Worm (Caenorhabditis elegans): ENCODE measurements around the gene T28C6.3.

T28C6.3 gene

DNA sequence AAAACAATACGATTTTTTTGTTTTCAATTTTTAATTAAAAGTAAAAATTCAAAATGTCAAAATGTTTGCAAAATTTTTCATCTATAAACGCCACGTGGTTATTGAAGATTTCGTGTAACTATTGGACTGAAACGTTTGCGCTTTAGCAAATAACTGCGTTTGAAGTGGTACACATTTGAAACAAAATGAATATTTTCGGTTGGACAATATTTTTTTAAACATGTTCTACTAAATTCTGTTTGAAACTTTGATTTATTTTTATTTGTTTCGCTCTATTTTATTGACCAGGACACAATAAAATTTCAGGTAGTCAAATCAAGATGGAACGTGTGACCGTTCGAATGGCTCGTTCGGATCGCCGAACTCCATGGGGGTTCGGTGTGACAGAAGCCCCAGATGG lies 32.1 kb downstream of the T28C6.3 start, which contains the start of gene alp-1:
Gene alp-1 (plus strand): TSS at position 301 of the 400 bp plus-strand sequence.
- TF ChIP-seq lin-32 (GFP tag; optimal IDR thresholded peaks at IDR 0.05) (no peak), ham-2 (GFP tag; optimal IDR thresholded peaks at IDR 0.05) (no peak), blmp-1 (tag; optimal IDR thresholded peaks at IDR 0.05) (no peak)

DNA sequence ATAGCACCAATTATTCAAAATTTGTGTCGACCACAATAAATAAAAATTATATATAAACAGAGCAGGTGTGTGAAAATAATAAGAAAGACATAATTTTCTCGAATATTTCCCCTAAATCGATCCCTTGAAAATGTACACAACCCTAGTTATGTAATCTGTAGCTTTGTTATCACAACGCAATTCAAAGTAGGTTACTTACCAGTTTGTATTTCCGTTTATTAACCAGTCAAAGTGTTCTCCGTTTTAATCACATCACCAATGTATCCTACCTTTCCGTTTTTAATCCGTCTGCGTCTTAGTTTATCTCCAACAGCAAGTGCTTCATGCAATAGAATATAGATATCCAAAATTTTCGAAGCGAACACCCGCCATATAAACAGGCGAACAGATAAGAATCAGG lies 33.2 kb downstream of the T28C6.3 start:
- TF ChIP-seq ham-2 (GFP tag; optimal IDR thresholded peaks at IDR 0.05) (peak; percentile 66), ceh-43 (GFP tag; optimal IDR thresholded peaks at IDR 0.05) (no peak)

DNA sequence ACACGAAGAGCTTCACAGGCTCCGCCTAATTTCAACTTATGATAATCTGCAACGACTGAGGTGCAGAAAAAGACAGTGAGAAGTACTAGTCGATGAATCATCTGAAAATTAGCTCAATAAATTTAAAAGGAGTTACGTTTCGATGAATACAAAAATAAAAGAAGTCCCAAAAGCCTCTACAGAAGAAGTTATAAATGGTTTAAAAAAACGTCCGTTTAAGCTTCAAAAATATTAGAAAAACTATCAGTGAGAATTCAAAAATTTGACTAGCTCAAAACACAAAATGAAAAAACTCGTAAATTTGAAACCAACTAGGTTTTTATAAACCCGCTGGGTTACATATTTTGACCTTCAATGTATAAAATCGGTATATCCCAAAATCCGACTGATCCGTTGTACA lies 35.8 kb downstream of the T28C6.3 start, which contains the start of gene T11B7.5:
Gene T11B7.5 (minus strand): TSS at position 101 of the 400 bp plus-strand sequence.
- TF ChIP-seq nhr-237 (tag; optimal IDR thresholded peaks at IDR 0.05) (no peak), unc-39 (tag; optimal IDR thresholded peaks at IDR 0.05) (no peak), lin-32 (GFP tag; optimal IDR thresholded peaks at IDR 0.05) (no peak), hlh-1 (tag; optimal IDR thresholded peaks at IDR 0.05) (no peak), blmp-1 (tag; optimal IDR thresholded peaks at IDR 0.05) (no peak), tbx-8 (GFP tag; optimal IDR thresholded peaks at IDR 0.05) (no peak), ceh-39 (tag; optimal IDR thresholded peaks at IDR 0.05) (no peak), elt-3 (tag; optimal IDR thresholded peaks at IDR 0.05) (no peak), ces-1 (GFP tag; optimal IDR thresholded peaks at IDR 0.05) (no peak), mab-5 (tag; optimal IDR thresholded peaks at IDR 0.05) (no peak), elt-1 (tag; optimal IDR thresholded peaks at IDR 0.05; ENCODE audit: borderline replicate concordance, insufficient read depth) (no peak), lsy-2 (tag; optimal IDR thresholded peaks at IDR 0.05) (no peak), cnd-1 (tag; optimal IDR thresholded peaks at IDR 0.05) (no peak)

DNA sequence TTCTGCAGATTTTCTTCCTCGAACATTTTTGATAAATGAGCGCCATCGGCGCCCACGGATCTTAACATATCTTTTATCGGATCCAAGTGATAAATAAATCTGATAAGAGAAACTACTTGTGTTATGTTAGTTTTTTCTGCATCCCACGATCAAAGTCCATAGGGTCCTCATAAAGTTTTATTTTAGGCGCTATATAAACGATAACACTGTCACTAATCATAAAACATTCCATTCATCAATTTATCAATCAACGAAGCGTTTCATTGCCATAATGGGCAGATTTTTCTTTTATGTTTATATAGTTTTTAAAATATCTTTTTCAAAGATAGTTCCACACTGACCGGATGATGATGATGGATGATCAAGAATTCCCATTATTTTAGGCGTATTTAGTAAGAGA lies 44.5 kb downstream of the T28C6.3 start:
- no peak for TF ChIP-seq lsy-2 (tag; optimal IDR thresholded peaks at IDR 0.05)

DNA sequence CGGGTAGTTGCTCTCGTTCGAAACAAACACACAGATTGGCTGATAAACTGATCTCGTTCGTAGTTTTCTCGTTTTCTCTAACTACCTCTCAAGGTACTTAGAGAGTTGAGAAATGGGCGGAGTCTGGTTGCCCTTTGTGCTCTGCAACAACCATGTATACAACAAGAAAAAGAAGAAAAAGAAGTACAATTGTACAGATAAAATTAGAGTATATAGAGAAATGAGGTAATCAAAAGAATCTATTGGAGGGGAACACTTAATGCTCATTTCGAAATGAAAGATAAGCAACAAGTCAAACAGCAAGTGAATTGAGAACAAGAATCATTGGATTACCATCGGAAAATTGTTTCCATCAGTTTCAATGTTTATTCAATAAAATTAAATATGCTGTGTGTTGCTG lies 45.2 kb downstream of the T28C6.3 start, which contains the start of gene C09G9.1:
Gene C09G9.1 (minus strand): TSS at position 143 of the 400 bp plus-strand sequence.
- no peak for TF ChIP-seq hlh-1 (tag; optimal IDR thresholded peaks at IDR 0.05)
- no peak for TF ChIP-seq lsy-2 (tag; optimal IDR thresholded peaks at IDR 0.05)
- no peak for TF ChIP-seq M03D4.4 (tag; optimal IDR thresholded peaks at IDR 0.05)
- TF ChIP-seq ceh-43 (GFP tag; optimal IDR thresholded peaks at IDR 0.05) = no peak
- no peak for TF ChIP-seq snpc-4 (tag; optimal IDR thresholded peaks at IDR 0.05)
- no peak for TF ChIP-seq nhr-28 (tag; optimal IDR thresholded peaks at IDR 0.05)
- TF ChIP-seq tbx-8 (GFP tag; optimal IDR thresholded peaks at IDR 0.05) = no peak
- TF ChIP-seq unc-39 (tag; optimal IDR thresholded peaks at IDR 0.05) = no peak
- no peak for TF ChIP-seq drap-1 (GFP tag; optimal IDR thresholded peaks at IDR 0.05)
- TF ChIP-seq sptf-1 (tag; optimal IDR thresholded peaks at IDR 0.05) = no peak
- TF ChIP-seq sem-2 (GFP tag; optimal IDR thresholded peaks at IDR 0.05) = no peak
- TF ChIP-seq ztf-11 (tag; optimal IDR thresholded peaks at IDR 0.05) = no peak
- no peak for TF ChIP-seq lin-13 (tag; optimal IDR thresholded peaks at IDR 0.05)
- TF ChIP-seq unc-62 (GFP tag; optimal IDR thresholded peaks at IDR 0.05) = no peak
- TF ChIP-seq unc-120 (tag; optimal IDR thresholded peaks at IDR 0.05; ENCODE audit: poor library complexity, severe bottlenecking) = no peak
- TF ChIP-seq cnd-1 (tag; optimal IDR thresholded peaks at IDR 0.05) = no peak
- TF ChIP-seq ceh-39 (tag; optimal IDR thresholded peaks at IDR 0.05) = no peak
- no peak for TF ChIP-seq mls-2 (tag; optimal IDR thresholded peaks at IDR 0.05)
- TF ChIP-seq bed-3 (GFP tag; optimal IDR thresholded peaks at IDR 0.05) = no peak
- no peak for TF ChIP-seq mep-1 (tag; optimal IDR thresholded peaks at IDR 0.05)

DNA sequence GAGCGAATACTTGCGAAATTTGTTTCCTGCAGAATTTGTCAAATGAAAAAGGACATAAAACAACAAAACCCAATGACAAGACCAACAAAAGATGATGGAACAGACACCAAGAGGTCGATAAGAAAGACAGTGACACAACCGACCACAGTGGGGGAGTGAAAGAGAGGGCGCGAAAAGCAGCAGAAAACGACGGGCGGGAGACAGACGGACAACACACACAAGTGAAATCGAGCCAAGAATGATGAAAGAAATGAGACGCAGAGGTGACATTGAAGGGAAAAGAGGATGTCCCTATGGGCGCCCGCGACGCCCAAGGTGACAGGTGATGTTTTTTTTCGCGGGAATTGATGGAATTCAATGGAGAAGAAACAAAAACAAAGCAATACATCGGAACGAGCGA lies 46.0 kb downstream of the T28C6.3 start:
- TF ChIP-seq mep-1 (tag; optimal IDR thresholded peaks at IDR 0.05) = no peak
- no peak for TF ChIP-seq drap-1 (GFP tag; optimal IDR thresholded peaks at IDR 0.05)
- TF ChIP-seq nhr-28 (tag; optimal IDR thresholded peaks at IDR 0.05) = no peak
- peak; percentile 81 for TF ChIP-seq unc-120 (tag; optimal IDR thresholded peaks at IDR 0.05; ENCODE audit: poor library complexity, severe bottlenecking)
- TF ChIP-seq unc-62 (GFP tag; optimal IDR thresholded peaks at IDR 0.05) = peak; percentile 69
- no peak for TF ChIP-seq lsy-2 (tag; optimal IDR thresholded peaks at IDR 0.05)

DNA sequence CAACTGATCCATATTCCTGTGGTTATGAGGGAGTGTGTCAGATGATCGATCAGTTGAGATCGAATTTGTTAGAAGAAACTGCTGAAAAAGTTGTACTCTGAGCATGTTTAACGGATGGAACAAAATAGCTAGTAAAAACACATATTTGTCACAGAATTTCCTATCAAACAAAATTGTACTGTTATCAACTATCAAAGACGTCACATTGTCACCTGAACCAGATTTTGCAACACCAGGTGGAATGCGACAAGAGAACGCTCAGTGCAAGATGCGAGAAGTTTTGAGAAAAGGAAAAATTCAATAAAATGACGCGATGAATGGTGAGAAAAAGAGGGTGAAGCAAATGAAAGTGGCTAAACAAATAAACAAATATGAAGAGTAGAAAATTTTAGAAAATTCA lies 47.4 kb downstream of the T28C6.3 start:
- no peak for TF ChIP-seq ceh-39 (tag; optimal IDR thresholded peaks at IDR 0.05)
- no peak for TF ChIP-seq mls-2 (tag; optimal IDR thresholded peaks at IDR 0.05)
- TF ChIP-seq unc-39 (tag; optimal IDR thresholded peaks at IDR 0.05) = no peak
- TF ChIP-seq ceh-43 (GFP tag; optimal IDR thresholded peaks at IDR 0.05) = no peak
- no peak for TF ChIP-seq sptf-1 (tag; optimal IDR thresholded peaks at IDR 0.05)
- no peak for TF ChIP-seq lin-13 (tag; optimal IDR thresholded peaks at IDR 0.05)
- TF ChIP-seq elt-1 (tag; optimal IDR thresholded peaks at IDR 0.05; ENCODE audit: borderline replicate concordance, insufficient read depth) = no peak

Data from whole organism, mixed stage, embryonic.